Fruit fly (Drosophila melanogaster): ENCODE measurements around the gene out.

out gene

dm6 chrX:19323835-19324133 is 1.9 kb upstream of the out start (continued):
- TF ChIP-seq spab (GFP tag; optimal IDR thresholded peaks at IDR 0.05) (peak; percentile 65), CG4318 (GFP tag; optimal IDR thresholded peaks at IDR 0.05) (peak; percentile 90), Sox14 (GFP tag; optimal IDR thresholded peaks at IDR 0.05) (peak; percentile 91), CG3919 (GFP tag; optimal IDR thresholded peaks at IDR 0.05) (peak; percentile 90), esn (GFP tag; optimal IDR thresholded peaks at IDR 0.05) (peak; percentile 91), CG31627 (GFP tag; optimal IDR thresholded peaks at IDR 0.05) (peak; percentile 84), Smox (GFP tag; optimal IDR thresholded peaks at IDR 0.05) (peak; percentile 86), Eip78C (GFP tag) (peak; percentile 95)

- TF ChIP-seq salr (GFP tag; optimal IDR thresholded peaks at IDR 0.05), result no peak
- TF ChIP-seq Eip78C (GFP tag), result no peak
- no peak for TF ChIP-seq CG8319 (GFP tag; optimal IDR thresholded peaks at IDR 0.05)
- TF ChIP-seq CG3032 (tag; optimal IDR thresholded peaks at IDR 0.05), result no peak
- no peak for TF ChIP-seq dac (GFP tag; optimal IDR thresholded peaks at IDR 0.05)
- no peak for TF ChIP-seq Sox14 (GFP tag; optimal IDR thresholded peaks at IDR 0.05)
- TF ChIP-seq acj6 (GFP tag; optimal IDR thresholded peaks at IDR 0.05), result no peak
- no peak for TF ChIP-seq dsx (GFP tag; optimal IDR thresholded peaks at IDR 0.05; ENCODE audit: poor library complexity, severe bottlenecking)
- no peak for TF ChIP-seq esn (GFP tag; optimal IDR thresholded peaks at IDR 0.05)
- TF ChIP-seq Ets21C (GFP tag; optimal IDR thresholded peaks at IDR 0.05), result no peak
These were observed 1.3 kb upstream of the out start for dm6 chrX:19322945-19323834.

dm6 chrX:19318924-19319323 is 3.0 kb downstream of the out start:
- TF ChIP-seq Eip78C (GFP tag), result no peak

DNA sequence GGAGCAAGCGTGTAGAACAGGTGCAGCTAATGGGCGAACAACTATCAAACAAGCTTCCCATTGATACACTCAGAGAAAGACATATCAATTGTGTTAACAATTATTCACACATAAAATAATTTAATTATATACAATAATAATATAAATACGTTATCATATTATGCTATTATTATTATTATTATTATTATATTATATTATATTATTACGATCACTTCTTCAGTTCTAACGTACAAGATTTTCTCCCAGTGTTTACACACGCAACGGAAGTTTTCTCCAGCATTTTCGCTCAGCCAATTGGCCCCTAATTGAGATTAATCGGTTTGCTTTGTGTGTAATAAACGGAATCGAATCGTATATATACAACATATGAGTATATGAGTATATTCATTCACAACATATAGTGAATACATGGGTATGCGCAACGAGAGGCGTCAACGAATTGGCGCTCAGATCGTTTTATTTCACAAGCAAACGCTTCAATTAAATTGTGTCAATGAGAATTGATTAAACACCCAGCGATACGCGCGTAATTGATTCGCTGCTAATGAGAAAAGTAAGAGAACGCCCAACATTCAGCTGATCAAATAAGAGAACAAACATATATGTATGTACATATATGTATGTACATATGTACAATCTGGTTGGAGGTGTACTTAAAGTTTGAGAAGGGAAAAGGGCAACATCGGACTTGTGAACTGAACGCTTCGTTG is 4.7 kb downstream of the out start:
- TF ChIP-seq CG15336 (GFP tag; IDR thresholded peaks at IDR 0.05) (peak; percentile 78), dsx (GFP tag; optimal IDR thresholded peaks at IDR 0.05; ENCODE audit: poor library complexity, severe bottlenecking) (peak; percentile 61), CG11902 (GFP tag; optimal IDR thresholded peaks at IDR 0.05) (no peak), CG6792 (GFP tag; optimal IDR thresholded peaks at IDR 0.05) (peak; percentile 29), CG3919 (GFP tag; optimal IDR thresholded peaks at IDR 0.05) (peak; percentile 28), CG3032 (tag; optimal IDR thresholded peaks at IDR 0.05) (peak; percentile 52), svp (GFP tag) (peak; percentile 60), Lpt (GFP tag; optimal IDR thresholded peaks at IDR 0.05) (no peak), CG4318 (GFP tag; optimal IDR thresholded peaks at IDR 0.05) (peak; percentile 37), fd85E (GFP tag; optimal IDR thresholded peaks at IDR 0.05) (no peak), Eip78C (GFP tag) (peak; percentile 1), CG8632 (GFP tag; optimal IDR thresholded peaks at IDR 0.05) (peak; percentile 58), CG7368 (GFP tag; optimal IDR thresholded peaks at IDR 0.05) (peak; percentile 39), pdm3 (GFP tag; optimal IDR thresholded peaks at IDR 0.05) (no peak), Ets96B (tag; optimal IDR thresholded peaks at IDR 0.05) (peak; percentile 55), acj6 (GFP tag; optimal IDR thresholded peaks at IDR 0.05) (peak; percentile 45), CG32006 (GFP tag; optimal IDR thresholded peaks at IDR 0.05) (peak; percentile 72), CG11762 (GFP tag; optimal IDR thresholded peaks at IDR 0.05; ENCODE audit: insufficient read depth) (no peak), ss (GFP tag; optimal IDR thresholded peaks at IDR 0.05) (peak; percentile 43 to 59), Gug (GFP tag; IDR thresholded peaks at IDR 0.05) (peak; percentile 50), Met (GFP tag; optimal IDR thresholded peaks at IDR 0.05) (no peak), salr (GFP tag; optimal IDR thresholded peaks at IDR 0.05) (no peak), CG34406 (GFP tag; optimal IDR thresholded peaks at IDR 0.05) (peak; percentile 60), CG10669 (GFP tag; optimal IDR thresholded peaks at IDR 0.05) (peak; percentile 22), achi (GFP tag; optimal IDR thresholded peaks at IDR 0.05) (peak; percentile 61), spab (GFP tag; optimal IDR thresholded peaks at IDR 0.05) (peak; percentile 35), CG8319 (GFP tag; optimal IDR thresholded peaks at IDR 0.05) (peak; percentile 3), CG10631 (GFP tag; optimal IDR thresholded peaks at IDR 0.05) (peak; percentile 64), Blimp-1 (GFP tag; optimal IDR thresholded peaks at IDR 0.05) (peak; percentile 13), Sox15 (GFP tag; optimal IDR thresholded peaks at IDR 0.05) (no peak), OdsH (GFP tag; optimal IDR thresholded peaks at IDR 0.05) (peak; percentile 40), net (GFP tag; optimal IDR thresholded peaks at IDR 0.05) (peak; percentile 3), CG16779 (tag; optimal IDR thresholded peaks at IDR 0.05) (peak; percentile 48), CG9139 (GFP tag; optimal IDR thresholded peaks at IDR 0.05) (peak; percentile 29), fkh (GFP tag; optimal IDR thresholded peaks at IDR 0.05) (peak; percentile 43)

All from whole organism, prepupa.